Worm (Caenorhabditis elegans) whole organism, young adult: ENCODE measurements around the gene W04G3.10.

Experiments used
- C06A6.2 ChIP-seq: fragments of 200-800 bp; sonication (Bioruptor generic); conservative IDR thresholded peaks from 2 replicates; pipeline ENCODE4 v1.3.6; 2022; ENCODE audit warnings: missing genetic modification characterization, missing compliant biosample characterization
- D2030.7 ChIP-seq: fragments of 200-800 bp; sonication (Bioruptor generic); IDR thresholded peaks from 2 replicates; pipeline ENCODE4 v1.3.6; 2022; ENCODE audit warnings: missing genetic modification reagents, missing genetic modification characterization, missing compliant biosample characterization
- F23B12.7 ChIP-seq: sonication (generic microtip); optimal IDR thresholded peaks from 2 replicates; lab custom pipeline; 2017; ENCODE audit warnings: missing genetic modification characterization, mild to moderate bottlenecking, missing compliant biosample characterization, antibody characterized with exemption, moderate library complexity; ENCODE audit not compliant: insufficient read depth
- F37B4.10 ChIP-seq: fragments of 200-800 bp; sonication (Bioruptor generic); IDR thresholded peaks from 2 replicates; pipeline ENCODE4 v1.3.6; 2022; ENCODE audit warnings: missing genetic modification characterization, missing compliant biosample characterization
- F49E8.2 ChIP-seq: sonication (generic microtip); optimal IDR thresholded peaks from 3 replicates; lab custom pipeline; 2017; ENCODE audit warnings: missing genetic modification characterization, mild to moderate bottlenecking, missing compliant biosample characterization, antibody characterized with exemption, moderate library complexity; ENCODE audit not compliant: insufficient read depth
- F57C9.4 ChIP-seq: sonication (generic microtip); optimal IDR thresholded peaks from 2 replicates; lab custom pipeline; 2017; ENCODE audit warnings: mild to moderate bottlenecking, missing genetic modification characterization, missing compliant biosample characterization
- K11D2.4 ChIP-seq: fragments of 200-800 bp; sonication (Bioruptor generic); IDR thresholded peaks from 2 replicates; pipeline ENCODE4 v1.3.6; 2022; ENCODE audit warnings: missing genetic modification reagents, missing genetic modification characterization, missing compliant biosample characterization
- K12H6.12 ChIP-seq: fragments of 200-800 bp; sonication (Bioruptor generic); optimal IDR thresholded peaks from 2 replicates; lab custom pipeline; 2018; ENCODE audit warnings: mild to moderate bottlenecking, missing genetic modification characterization, missing compliant biosample characterization
- T07F8.4 ChIP-seq: sonication (generic microtip); optimal IDR thresholded peaks from 2 replicates; lab custom pipeline; 2016; ENCODE audit warnings: mild to moderate bottlenecking, missing genetic modification characterization, moderate library complexity, missing compliant biosample characterization
- Y56A3A.18 ChIP-seq: fragments of 200-800 bp; sonication (Bioruptor generic); IDR thresholded peaks from 2 replicates; pipeline ENCODE4 v1.3.6; 2022; ENCODE audit warnings: missing genetic modification reagents, missing genetic modification characterization, missing compliant biosample characterization
- aptf-3 ChIP-seq: fragments of 200-800 bp; sonication (Bioruptor generic); IDR thresholded peaks from 2 replicates; pipeline ENCODE4 v1.3.6; 2022; ENCODE audit warnings: missing genetic modification characterization, missing compliant biosample characterization
- athp-1 ChIP-seq: sonication (generic microtip); optimal IDR thresholded peaks from 2 replicates; lab custom pipeline; 2017; ENCODE audit warnings: mild to moderate bottlenecking, missing genetic modification characterization, missing compliant biosample characterization
- attf-3 ChIP-seq: fragments of 200-800 bp; sonication (Bioruptor generic); conservative IDR thresholded peaks from 2 replicates; pipeline ENCODE4 v1.3.6; 2022; ENCODE audit warnings: missing genetic modification reagents, missing genetic modification characterization, missing compliant biosample characterization
- attf-5 ChIP-seq: fragments of 200-800 bp; sonication (Bioruptor generic); optimal IDR thresholded peaks from 2 replicates; lab custom pipeline; 2018; ENCODE audit warnings: mild to moderate bottlenecking, missing genetic modification characterization, missing compliant biosample characterization
- cebp-1 ChIP-seq, 2 experiments: fragments of 200-800 bp in 1 of 2; sonication (Bioruptor generic) in 1 of 2; sonication (generic microtip) in 1 of 2; IDR thresholded peaks in 1 of 2; optimal IDR thresholded peaks in 1 of 2; 2 replicates each; pipeline versions ENCODE4 v1.3.6 to Lab custom; 2017 to 2022; ENCODE audit warnings: missing compliant biosample characterization in 2 of 2, missing genetic modification characterization in 2 of 2, mild to moderate bottlenecking in 1 of 2, missing genetic modification reagents in 1 of 2, moderate library complexity in 1 of 2
- cebp-2 ChIP-seq: fragments of 200-800 bp; sonication (Bioruptor generic); IDR thresholded peaks from 2 replicates; pipeline ENCODE4 v1.3.6; 2022; ENCODE audit warnings: missing genetic modification characterization, missing compliant biosample characterization
- dox-1 ChIP-seq: fragments of 200-800 bp; sonication (Bioruptor generic); IDR thresholded peaks from 2 replicates; pipeline ENCODE4 v1.3.6; 2022; ENCODE audit warnings: missing genetic modification reagents, missing genetic modification characterization, missing compliant biosample characterization
- dpff-1 ChIP-seq: sonication (generic microtip); optimal IDR thresholded peaks from 2 replicates; lab custom pipeline; 2017; ENCODE audit warnings: mild to moderate bottlenecking, missing genetic modification characterization, missing compliant biosample characterization
- egl-44 ChIP-seq: fragments of 200-800 bp; sonication (Bioruptor generic); IDR thresholded peaks from 2 replicates; pipeline ENCODE4 v1.3.6; 2022; ENCODE audit warnings: missing genetic modification reagents, missing genetic modification characterization, missing compliant biosample characterization
- egrh-3 ChIP-seq: fragments of 200-800 bp; sonication (Bioruptor generic); IDR thresholded peaks from 2 replicates; pipeline ENCODE4 v1.3.6; 2022; ENCODE audit warnings: missing genetic modification reagents, missing genetic modification characterization, missing compliant biosample characterization
- fkh-3 ChIP-seq: sonication (generic microtip); optimal IDR thresholded peaks from 2 replicates; lab custom pipeline; 2016; ENCODE audit warnings: mild to moderate bottlenecking, missing genetic modification characterization, missing compliant biosample characterization
- him-1 ChIP-seq: sonication (generic microtip); optimal IDR thresholded peaks from 2 replicates; lab custom pipeline; 2016; ENCODE audit warnings: missing genotype, missing genetic modification reagents, missing genetic modification characterization, missing compliant biosample characterization
- hlh-12 ChIP-seq: sonication (generic microtip); optimal IDR thresholded peaks from 2 replicates; lab custom pipeline; 2016; ENCODE audit warnings: missing genetic modification characterization, missing compliant biosample characterization
- hmg-1.2 ChIP-seq: fragments of 200-800 bp; sonication (Bioruptor generic); IDR thresholded peaks from 2 replicates; pipeline ENCODE4 v1.3.6; 2022; ENCODE audit warnings: missing genetic modification reagents, missing genetic modification characterization, missing compliant biosample characterization
- hmg-20 ChIP-seq: fragments of 200-800 bp; sonication (Bioruptor generic); IDR thresholded peaks from 2 replicates; pipeline ENCODE4 v1.3.6; 2022; ENCODE audit warnings: missing genetic modification reagents, missing genetic modification characterization, missing compliant biosample characterization
- lag-1 ChIP-seq: fragments of 200-800 bp; sonication (Bioruptor generic); IDR thresholded peaks from 2 replicates; pipeline ENCODE4 v1.3.6; 2022; ENCODE audit warnings: missing genetic modification reagents, missing genetic modification characterization, missing compliant biosample characterization
- let-607 ChIP-seq, 2 experiments: fragments of 200-800 bp in 1 of 2; sonication (Bioruptor generic) in 1 of 2; sonication (generic microtip) in 1 of 2; optimal IDR thresholded peaks; 2 replicates each; lab custom pipeline; 2016 to 2018; ENCODE audit warnings: mild to moderate bottlenecking in 2 of 2, missing compliant biosample characterization in 2 of 2, missing genetic modification characterization in 2 of 2, moderate library complexity in 2 of 2, missing genotype in 1 of 2
- lin-35 ChIP-seq, 3 experiments: fragments of 150-350 bp in 2 of 3; sonication (generic microtip) in 1 of 3; optimal IDR thresholded peaks; 2 replicates each; lab custom pipeline; 2014 to 2018; ENCODE audit warnings: missing biosample characterization in 3 of 3, missing genetic modification characterization in 3 of 3, missing genetic modification reagents in 3 of 3
- lin-40 ChIP-seq: sonication (generic microtip); optimal IDR thresholded peaks from 2 replicates; lab custom pipeline; 2016; ENCODE audit warnings: missing genetic modification characterization, mild to moderate bottlenecking, missing compliant biosample characterization, missing genotype, missing genetic modification reagents
- lir-1 ChIP-seq: fragments of 200-800 bp; sonication (Bioruptor generic); conservative IDR thresholded peaks from 2 replicates; pipeline ENCODE4 v1.3.6; 2022; ENCODE audit warnings: missing genetic modification reagents, missing genetic modification characterization, missing compliant biosample characterization
- nfyb-1 ChIP-seq: fragments of 200-800 bp; sonication (Bioruptor generic); IDR thresholded peaks from 2 replicates; pipeline ENCODE4 v1.3.6; 2022; ENCODE audit warnings: missing genetic modification reagents, missing genetic modification characterization, missing compliant biosample characterization
- nhr-80 ChIP-seq: sonication (generic microtip); optimal IDR thresholded peaks from 2 replicates; lab custom pipeline; 2016; ENCODE audit warnings: missing genetic modification characterization, missing compliant biosample characterization
- rec-8 ChIP-seq, 2 experiments: sonication (generic microtip); optimal IDR thresholded peaks; 2 replicates each; lab custom pipeline; 2016; ENCODE audit warnings: mild to moderate bottlenecking in 2 of 2, missing genetic modification characterization in 2 of 2, missing genetic modification reagents in 2 of 2, missing genotype in 2 of 2, missing biosample characterization in 1 of 2, missing compliant biosample characterization in 1 of 2, moderate library complexity in 1 of 2
- repo-1 ChIP-seq: sonication (generic microtip); optimal IDR thresholded peaks from 2 replicates; lab custom pipeline; 2017; ENCODE audit warnings: mild to moderate bottlenecking, missing genetic modification characterization, missing compliant biosample characterization
- rpc-1 ChIP-seq, 2 experiments: fragments of 150-350 bp in 1 of 2; sonication (generic microtip) in 1 of 2; optimal IDR thresholded peaks; 2 replicates each; lab custom pipeline; 2014 to 2018; ENCODE audit warnings: missing biosample characterization in 1 of 2, missing genetic modification characterization in 1 of 2, missing genetic modification reagents in 1 of 2, missing genotype in 1 of 2
- sdz-38 ChIP-seq: sonication (generic microtip); optimal IDR thresholded peaks from 2 replicates; lab custom pipeline; 2016; ENCODE audit warnings: missing genotype, missing genetic modification characterization, missing compliant biosample characterization
- tbx-9 ChIP-seq: sonication (generic microtip); optimal IDR thresholded peaks from 2 replicates; lab custom pipeline; 2016; ENCODE audit warnings: borderline replicate concordance, missing genetic modification characterization, inconsistent platforms, missing compliant biosample characterization
- zfh-2 ChIP-seq: fragments of 200-800 bp; sonication (Bioruptor generic); conservative IDR thresholded peaks from 2 replicates; pipeline ENCODE4 v1.3.6; 2022; ENCODE audit warnings: missing genetic modification reagents, missing genetic modification characterization, missing compliant biosample characterization
- ztf-28 ChIP-seq: fragments of 200-800 bp; sonication (Bioruptor generic); IDR thresholded peaks from 2 replicates; pipeline ENCODE4 v1.3.6; 2022; ENCODE audit warnings: missing genetic modification reagents, missing genetic modification characterization, missing compliant biosample characterization
- ztf-6 ChIP-seq: fragments of 200-800 bp; sonication (Bioruptor generic); IDR thresholded peaks from 2 replicates; pipeline ENCODE4 v1.3.6; 2022; ENCODE audit warnings: missing genetic modification reagents, missing genetic modification characterization, missing compliant biosample characterization

Gene W04G3.10

DNA sequence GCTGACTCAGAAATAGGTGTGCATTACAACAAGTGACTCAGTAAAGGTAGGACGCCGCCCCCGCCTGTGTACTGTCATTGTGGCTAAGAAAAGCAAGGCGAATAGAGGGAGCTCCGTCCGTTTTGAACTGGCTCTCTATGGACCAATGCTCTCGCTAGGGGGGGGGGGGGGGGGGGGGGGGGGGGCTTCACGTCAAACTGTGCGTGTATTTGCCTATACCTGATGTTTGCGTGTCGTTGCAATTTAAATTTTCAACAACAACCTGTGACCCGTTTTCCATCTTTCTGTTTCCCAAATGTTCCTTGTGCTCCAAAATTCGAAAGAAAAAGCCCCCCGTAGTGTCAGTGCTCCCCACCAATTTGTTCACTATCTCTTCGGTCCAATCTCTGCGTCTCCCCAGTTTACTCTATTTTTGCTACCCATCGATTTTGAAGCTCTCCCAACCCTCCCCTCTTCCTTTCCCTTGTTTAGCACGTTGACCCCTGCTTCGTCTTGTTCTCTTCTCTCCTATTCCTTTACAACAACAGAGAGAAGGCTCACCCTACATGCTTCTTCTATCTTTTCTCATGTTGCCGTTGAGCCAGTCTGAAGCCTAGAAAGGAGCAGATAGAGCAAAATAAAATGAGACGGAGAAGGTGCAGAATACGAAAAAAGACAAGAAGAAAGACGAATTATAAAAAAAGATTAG, 43.5 kb downstream of the W04G3.10 start:
- TF ChIP-seq K12H6.12 (tag; lab: Kevin White, UChicago), result peak; percentile 7
- peak; percentile 18 for TF ChIP-seq lin-40 (tag; lab: Kevin White, UChicago)
- TF ChIP-seq egrh-3 (GFP tag; lab: Robert Waterston, UW), result peak; percentile 27; the same call in 1 of the 2 replicates
- no peak for TF ChIP-seq athp-1 (tag; lab: Kevin White, UChicago)
- peak; percentile 23 for TF ChIP-seq nhr-80 (tag; lab: Kevin White, UChicago)
- TF ChIP-seq lir-1 (GFP tag; lab: Robert Waterston, UW), result no peak
- 0 out of 2 replicates have a peak, but pooled peaks have one; percentile 29 for TF ChIP-seq hmg-20 (GFP tag; lab: Robert Waterston, UW)
- TF ChIP-seq dox-1 (GFP tag; lab: Robert Waterston, UW), result 0 out of 2 replicates have a peak, but pooled peaks have one; percentile 28
- no peak for TF ChIP-seq lag-1 (GFP tag; lab: Robert Waterston, UW)
- TF ChIP-seq zfh-2 (GFP tag; lab: Robert Waterston, UW), result peak; percentile 88
- TF ChIP-seq cebp-1 (GFP tag; IDR thresholded peaks at IDR 0.05; lab: Robert Waterston, UW), result no peak
- peak; percentile 27 for TF ChIP-seq cebp-1 (tag; optimal IDR thresholded peaks at IDR 0.05; lab: Kevin White, UChicago)
- TF ChIP-seq T07F8.4 (tag; lab: Kevin White, UChicago), result no peak
- TF ChIP-seq let-607 (tag; optimal IDR thresholded peaks at IDR 0.05; lab: Kevin White, UChicago), result no peak

DNA sequence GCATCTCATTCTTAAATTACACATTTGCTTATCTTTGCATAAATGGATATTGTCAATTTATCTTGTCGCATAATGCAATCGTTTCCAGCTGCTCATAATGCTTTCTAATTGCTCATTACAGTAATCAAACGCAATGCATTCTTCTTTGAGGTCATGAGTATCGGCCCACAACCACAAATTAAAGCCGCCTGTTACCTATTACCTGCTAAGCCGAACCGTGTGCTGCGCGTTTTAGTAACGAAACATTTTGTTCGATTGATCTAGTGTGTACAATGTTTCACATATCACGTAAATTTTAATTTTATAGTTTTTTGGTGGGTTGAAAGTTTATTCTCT, 44.1 kb downstream of the W04G3.10 start:
- TF ChIP-seq dpff-1, result no peak
- no peak for TF ChIP-seq ztf-6
- no peak for TF ChIP-seq F57C9.4 (tag; lab: Kevin White, UChicago)
- TF ChIP-seq nhr-80 (tag; lab: Kevin White, UChicago), result no peak
- TF ChIP-seq aptf-3, result no peak
- TF ChIP-seq sdz-38 (tag; lab: Kevin White, UChicago), result no peak
- no peak for TF ChIP-seq fkh-3

DNA sequence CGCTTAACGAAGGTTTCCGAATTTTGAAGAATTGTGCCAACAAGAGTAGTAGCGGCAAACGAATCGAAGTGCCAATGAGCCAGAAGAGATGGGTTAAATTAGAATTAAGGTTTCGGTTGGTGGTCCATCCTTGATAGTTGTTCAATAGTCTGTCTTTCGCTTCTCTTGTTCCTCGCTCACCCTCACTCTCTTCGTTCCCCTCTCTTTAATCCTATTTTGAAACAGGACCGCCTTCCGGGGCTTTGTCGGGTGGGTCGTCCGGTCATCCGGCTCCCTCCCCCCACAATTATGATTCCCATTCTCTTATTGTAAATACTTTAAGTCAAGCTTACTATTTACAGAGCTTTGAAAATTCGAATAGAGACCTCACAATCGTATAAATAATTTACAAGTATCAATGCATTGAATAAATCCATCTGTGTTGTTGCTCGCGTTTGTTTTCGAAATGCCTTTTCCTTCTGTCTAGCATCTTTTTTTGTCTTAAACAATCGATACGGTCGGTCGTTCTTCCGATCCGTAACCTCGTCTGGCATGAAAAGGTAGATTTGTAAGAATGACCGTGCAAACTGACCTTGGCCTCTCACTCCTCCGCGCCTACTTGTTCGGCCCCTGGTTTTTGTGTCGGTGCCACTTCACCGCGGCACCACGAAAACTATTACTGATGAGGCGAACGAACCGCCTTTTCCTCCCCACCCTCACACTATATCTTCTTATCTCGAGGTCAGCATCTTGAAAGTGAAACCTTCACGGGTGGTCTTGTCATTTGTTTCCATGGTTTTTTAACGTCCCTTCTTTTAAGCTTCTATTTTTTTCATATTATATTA, 44.7 kb downstream of the W04G3.10 start:
- TF ChIP-seq F37B4.10 (GFP tag; lab: Robert Waterston, UW), result 0 out of 2 replicates have a peak, but pooled peaks have one; percentile 47
- TF ChIP-seq repo-1 (tag; lab: Kevin White, UChicago), result no peak
- 0 out of 2 replicates have a peak, but pooled peaks have one; percentile 18 for TF ChIP-seq zfh-2 (GFP tag; lab: Robert Waterston, UW)
- TF ChIP-seq, all 124 proteins: peak for 2

DNA sequence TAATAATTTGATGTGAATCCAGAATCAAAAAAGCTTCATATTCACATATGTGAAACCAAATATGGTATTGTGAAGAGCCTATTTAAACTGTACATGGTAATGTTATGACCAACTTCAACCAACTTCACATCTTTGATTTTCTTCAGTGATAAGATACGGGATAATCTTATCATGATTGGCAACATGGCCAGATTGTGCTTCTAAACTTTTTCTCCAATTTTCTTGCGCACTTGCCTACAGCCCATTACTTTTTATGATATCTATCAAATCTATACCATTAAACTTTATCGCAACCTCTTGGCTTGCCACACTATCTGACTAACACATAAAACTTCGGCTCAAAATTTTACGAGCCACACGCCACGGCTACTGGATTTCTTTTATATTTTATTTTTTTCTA, 45.6 kb downstream of the W04G3.10 start:
- TF ChIP-seq hlh-12 (tag; lab: Kevin White, UChicago) (no peak), aptf-3 (no peak), egl-44 (GFP tag; lab: Robert Waterston, UW) (no peak), attf-5 (GFP tag; lab: Kevin White, UChicago) (no peak), nfyb-1 (GFP tag; lab: Robert Waterston, UW) (no peak), lin-35 (GFP tag; optimal IDR thresholded peaks at IDR 0.05; lab: Kevin White, UChicago) (no peak), hmg-1.2 (GFP tag; lab: Robert Waterston, UW) (no peak), F23B12.7 (tag; lab: Kevin White, UChicago) (no peak), F49E8.2 (tag; lab: Kevin White, UChicago) (no peak), attf-3 (GFP tag; lab: Robert Waterston, UW) (no peak), Y56A3A.18 (GFP tag; lab: Robert Waterston, UW) (no peak), K11D2.4 (GFP tag; lab: Robert Waterston, UW) (no peak), D2030.7 (GFP tag; lab: Robert Waterston, UW) (no peak), tbx-9 (tag; lab: Kevin White, UChicago) (no peak), cebp-2 (no peak), rpc-1 (optimal IDR thresholded peaks at IDR 0.05; lab: Kevin White, UChicago) (no peak), rpc-1 (tag; optimal IDR thresholded peaks at IDR 0.05; lab: Kevin White, UChicago) (no peak), rec-8 (tag; optimal IDR thresholded peaks at IDR 0.05; lab: Kevin White, UChicago) (no peak), ztf-28 (GFP tag; lab: Robert Waterston, UW) (no peak), him-1 (tag; lab: Kevin White, UChicago) (no peak), C06A6.2 (GFP tag; lab: Robert Waterston, UW) (no peak)
